Worm (Caenorhabditis elegans) whole organism, L1 larva: ENCODE measurements around the gene mrg-1.

Source experiments
- C34B4.2 ChIP-seq: sonication (generic microtip); optimal IDR thresholded peaks from 2 replicates; lab custom pipeline; 2017; ENCODE audit warnings: mild to moderate bottlenecking, missing genetic modification characterization, missing compliant biosample characterization
- aly-2 ChIP-seq: fragments of 150-350 bp; optimal IDR thresholded peaks from 2 replicates; lab custom pipeline; 2014; ENCODE audit warnings: missing biosample characterization, missing genetic modification characterization
- ama-1 ChIP-seq: fragments of 150-350 bp; optimal IDR thresholded peaks from 2 replicates; lab custom pipeline; 2014
- blmp-1 ChIP-seq: fragments of 150-350 bp; optimal IDR thresholded peaks from 2 replicates; lab custom pipeline; 2014; ENCODE audit warnings: missing biosample characterization, missing genetic modification characterization
- ceh-82 ChIP-seq, 3 experiments: fragments of 150-350 bp in 1 of 3; sonication (generic microtip) in 2 of 3; optimal IDR thresholded peaks; 2 replicates each; lab custom pipeline; 2014 to 2017; ENCODE audit warnings: missing biosample characterization in 3 of 3, missing genetic modification characterization in 3 of 3
- ceh-88 ChIP-seq: fragments of 200-800 bp; sonication (Bioruptor generic); IDR thresholded peaks from 2 replicates; pipeline ENCODE4 v1.3.6; 2022; ENCODE audit warnings: missing genetic modification characterization, missing compliant biosample characterization
- dpl-1 ChIP-seq, 3 experiments: fragments of 150-350 bp in 2 of 3; sonication (generic microtip) in 1 of 3; optimal IDR thresholded peaks; 2 replicates each; lab custom pipeline; 2014 to 2017; ENCODE audit warnings: missing biosample characterization in 3 of 3, missing genetic modification characterization in 3 of 3, missing genetic modification reagents in 3 of 3
- dsc-1 ChIP-seq: sonication (generic microtip); optimal IDR thresholded peaks from 2 replicates; lab custom pipeline; 2016; ENCODE audit warnings: mild to moderate bottlenecking, missing genetic modification characterization, missing compliant biosample characterization
- efl-1 ChIP-seq, 4 experiments: fragments of 150-350 bp; optimal IDR thresholded peaks in 3 of 4; peaks in 1 of 4; 1 replicate in 1 of 4; 2 replicates in 3 of 4; lab custom pipeline; 2014; ENCODE audit warnings: missing biosample characterization in 2 of 4, missing genetic modification characterization in 2 of 4, missing genetic modification reagents in 2 of 4
- egl-13 ChIP-seq: sonication (generic microtip); optimal IDR thresholded peaks from 2 replicates; lab custom pipeline; 2016; ENCODE audit warnings: missing genotype, missing genetic modification reagents, missing genetic modification characterization, missing compliant biosample characterization
- elt-2 ChIP-seq: sonication (generic microtip); optimal IDR thresholded peaks from 2 replicates; lab custom pipeline; 2016; ENCODE audit warnings: missing genetic modification characterization, mild to moderate bottlenecking, inconsistent platforms, missing compliant biosample characterization, missing genetic modification reagents
- elt-3 ChIP-seq, 6 experiments: fragments of 150-350 bp in 1 of 6; sonication (generic microtip); optimal IDR thresholded peaks; 2 replicates each; lab custom pipeline; 2017 to 2018; ENCODE audit warnings: missing biosample characterization in 6 of 6, missing genetic modification characterization in 6 of 6, inconsistent platforms in 1 of 6
- ets-5 ChIP-seq: fragments of 200-800 bp; sonication (Bioruptor generic); IDR thresholded peaks from 2 replicates; pipeline ENCODE4 v1.3.6; 2022; ENCODE audit warnings: missing genetic modification characterization, missing compliant biosample characterization
- fkh-4 ChIP-seq: sonication (generic microtip); optimal IDR thresholded peaks from 2 replicates; lab custom pipeline; 2016; ENCODE audit warnings: missing compliant biosample characterization, missing genetic modification characterization, borderline replicate concordance
- isw-1 ChIP-seq: fragments of 200-800 bp; sonication (Bioruptor generic); IDR thresholded peaks from 2 replicates; pipeline ENCODE4 v1.3.6; 2022; ENCODE audit warnings: missing genetic modification characterization, missing compliant biosample characterization
- lin-15B ChIP-seq: fragments of 150-350 bp; sonication (generic microtip); optimal IDR thresholded peaks from 3 replicates; lab custom pipeline; 2014; ENCODE audit warnings: missing biosample characterization, missing genetic modification characterization
- lin-35 ChIP-seq, 2 experiments: fragments of 150-350 bp; optimal IDR thresholded peaks; 2 replicates each; lab custom pipeline; 2014; ENCODE audit warnings: missing biosample characterization in 2 of 2, missing genetic modification characterization in 2 of 2, missing genetic modification reagents in 2 of 2
- lin-39 ChIP-seq: fragments of 150-350 bp; optimal IDR thresholded peaks from 2 replicates; lab custom pipeline; 2014; ENCODE audit warnings: missing biosample characterization, missing genetic modification reagents, missing genetic modification characterization
- mep-1 ChIP-seq: fragments of 150-350 bp; optimal IDR thresholded peaks from 2 replicates; lab custom pipeline; 2014; ENCODE audit warnings: missing biosample characterization, missing genetic modification characterization
- nhr-11 ChIP-seq: fragments of 150-350 bp; optimal IDR thresholded peaks from 2 replicates; lab custom pipeline; 2014; ENCODE audit warnings: missing biosample characterization, missing genetic modification characterization
- nhr-19 ChIP-seq: fragments of 200-800 bp; sonication (Bioruptor generic); conservative IDR thresholded peaks from 2 replicates; pipeline ENCODE4 v1.3.6; 2022; ENCODE audit warnings: missing genetic modification characterization, missing compliant biosample characterization
- nhr-20 ChIP-seq: sonication (generic microtip); optimal IDR thresholded peaks from 2 replicates; lab custom pipeline; 2016; ENCODE audit warnings: mild to moderate bottlenecking, missing genetic modification characterization, missing compliant biosample characterization
- nhr-84 ChIP-seq: sonication (generic microtip); optimal IDR thresholded peaks from 2 replicates; lab custom pipeline; 2017; ENCODE audit warnings: missing biosample characterization, missing genetic modification characterization
- nhr-85 ChIP-seq: sonication (generic microtip); peaks from one replicate; lab custom pipeline; 2016; ENCODE audit warnings: missing genetic modification characterization, inconsistent platforms, missing compliant biosample characterization
- nhr-90 ChIP-seq: sonication (generic microtip); optimal IDR thresholded peaks from 2 replicates; lab custom pipeline; 2016; ENCODE audit warnings: mild to moderate bottlenecking, missing genetic modification characterization, missing compliant biosample characterization; ENCODE audit not compliant: poor library complexity
- rnt-1 ChIP-seq: sonication (generic microtip); optimal IDR thresholded peaks from 2 replicates; lab custom pipeline; 2016; ENCODE audit warnings: mild to moderate bottlenecking, missing genetic modification characterization, moderate library complexity, missing compliant biosample characterization
- sptf-1 ChIP-seq: fragments of 150-350 bp; optimal IDR thresholded peaks from 2 replicates; lab custom pipeline; 2014; ENCODE audit warnings: missing biosample characterization, missing genetic modification characterization
- tbx-2 ChIP-seq: sonication (generic microtip); optimal IDR thresholded peaks from 2 replicates; lab custom pipeline; 2016; ENCODE audit warnings: missing genetic modification characterization, missing compliant biosample characterization
- tlp-1 ChIP-seq: fragments of 150-350 bp; optimal IDR thresholded peaks from 2 replicates; lab custom pipeline; 2014; ENCODE audit warnings: missing biosample characterization, missing genetic modification characterization
- unc-30 ChIP-seq: sonication (generic microtip); optimal IDR thresholded peaks from 2 replicates; lab custom pipeline; 2017; ENCODE audit warnings: missing biosample characterization, missing genetic modification characterization
- vab-15 ChIP-seq: sonication (generic microtip); optimal IDR thresholded peaks from 2 replicates; lab custom pipeline; 2017; ENCODE audit warnings: missing genotype, mild to moderate bottlenecking, missing genetic modification characterization, missing compliant biosample characterization
- xbp-1 ChIP-seq: sonication (generic microtip); optimal IDR thresholded peaks from 2 replicates; lab custom pipeline; 2016; ENCODE audit warnings: missing genetic modification characterization, missing compliant biosample characterization

The mrg-1 gene

DNA sequence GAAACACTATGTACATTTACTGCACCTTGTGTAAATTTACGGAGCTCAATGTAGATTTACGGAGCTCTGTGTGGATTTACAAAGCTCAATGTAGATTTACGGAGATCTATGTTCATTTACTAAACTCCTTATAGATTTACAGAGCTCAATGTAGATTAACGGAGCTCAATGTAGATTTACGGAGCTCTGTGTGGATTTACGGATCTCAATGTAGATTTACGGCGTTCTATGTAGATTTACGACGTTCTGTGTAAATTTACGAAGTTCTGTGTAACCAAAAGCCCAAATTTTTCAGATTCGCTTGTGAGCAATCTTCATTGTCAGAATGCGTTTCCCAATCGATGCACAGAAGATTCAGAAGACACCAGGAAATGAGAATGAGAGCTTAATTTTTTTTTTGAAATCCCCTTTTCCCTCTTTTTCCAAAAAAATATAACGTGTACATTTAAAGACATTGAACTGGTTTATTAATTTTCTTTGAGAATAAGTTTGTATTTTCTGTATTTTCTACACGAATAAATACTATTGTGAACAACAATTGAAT, 37.6 kb downstream of the mrg-1 start:
- peak; percentile 8 for TF ChIP-seq ama-1
- TF ChIP-seq lin-35 (GFP tag; optimal IDR thresholded peaks at IDR 0.05; lab: Kevin White, UChicago): peak in 1 of 2 experiments; percentile 39
- TF ChIP-seq nhr-20 (tag; lab: Kevin White, UChicago): peak; percentile 9
- TF ChIP-seq blmp-1: no peak
- no peak for TF ChIP-seq nhr-11 (tag; lab: Kevin White, UChicago)
- no peak for TF ChIP-seq efl-1 (optimal IDR thresholded peaks at IDR 0.05; lab: Kevin White, UChicago)
- peak in 1 of 2 experiments; percentile 83 for TF ChIP-seq efl-1 (GFP tag; optimal IDR thresholded peaks at IDR 0.05 in 1 of 2; lab: Kevin White, UChicago)

DNA sequence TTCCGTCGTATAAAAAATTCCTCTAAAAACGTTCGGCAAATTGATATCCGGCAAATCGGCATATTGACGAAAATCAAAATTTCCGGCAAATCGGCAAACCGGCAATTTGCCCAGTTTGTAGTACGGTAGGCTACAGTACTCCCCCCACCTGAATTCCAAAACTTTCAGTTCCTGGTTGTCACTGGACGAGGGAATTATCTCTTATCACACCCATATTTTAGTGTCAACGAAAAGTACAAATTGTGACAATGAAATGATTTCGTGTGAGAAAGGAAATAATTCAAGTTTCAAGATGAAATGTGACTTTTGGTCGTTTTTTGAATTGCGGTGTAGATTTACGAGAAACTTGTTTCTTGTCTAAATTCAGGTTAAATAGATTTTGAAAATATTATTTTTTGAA, 41.4 kb downstream of the mrg-1 start:
- TF ChIP-seq elt-3 (tag; optimal IDR thresholded peaks at IDR 0.05; lab: Kevin White, UChicago) (peak in 1 of 6 experiments; percentile 21), dpl-1 (GFP tag; optimal IDR thresholded peaks at IDR 0.05; lab: Kevin White, UChicago) (no peak), nhr-20 (tag; lab: Kevin White, UChicago) (peak; percentile 8), nhr-19 (GFP tag; lab: Robert Waterston, UW) (0 out of 2 replicates have a peak, but pooled peaks have one; percentile 9), unc-30 (tag; lab: Kevin White, UChicago) (no peak), elt-2 (tag; lab: Kevin White, UChicago) (peak; percentile 37)
- TF ChIP-seq, all 84 proteins: peak for 4

DNA sequence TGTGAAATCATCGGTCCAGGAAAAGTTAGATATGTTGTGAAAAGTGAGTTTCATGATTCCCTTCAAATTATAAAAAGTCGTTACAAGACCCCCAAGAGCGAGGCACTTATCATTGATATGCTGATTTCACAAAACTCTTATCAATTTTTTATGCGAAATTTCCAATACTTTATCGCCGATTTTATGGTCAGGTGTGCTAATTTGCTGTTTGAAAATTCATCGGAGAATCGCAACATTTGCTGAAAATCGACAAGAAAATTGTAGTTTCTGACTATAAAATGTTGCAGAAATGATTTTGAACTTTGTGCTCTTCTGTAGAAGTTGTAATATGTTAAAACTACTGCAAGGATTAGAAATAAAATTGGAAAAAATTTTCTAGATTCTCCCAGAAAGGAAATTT, 42.8 kb downstream of the mrg-1 start:
- TF ChIP-seq elt-2 (tag; lab: Kevin White, UChicago): peak; percentile 43
- TF ChIP-seq xbp-1 (tag; lab: Kevin White, UChicago): no peak
- TF ChIP-seq, all 84 proteins: peak for 1

DNA sequence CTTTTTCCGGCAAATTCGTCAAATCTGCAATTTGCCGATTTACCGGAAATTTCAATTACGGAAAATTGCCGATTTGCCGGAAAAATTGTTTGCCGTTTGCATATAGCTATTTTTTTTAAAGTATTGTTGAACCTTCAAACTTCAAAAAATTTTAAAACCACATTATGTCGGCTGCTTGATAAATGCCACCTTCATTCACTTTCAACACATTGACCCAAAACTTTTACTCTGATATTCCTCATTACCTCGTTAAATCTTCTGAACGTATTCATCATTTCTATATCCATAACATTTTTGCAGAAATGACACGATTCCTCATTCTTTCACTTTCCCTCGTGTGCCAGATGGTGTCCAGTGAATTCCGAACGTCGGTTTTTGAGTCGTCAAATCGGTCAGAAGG, 45.4 kb downstream of the mrg-1 start, which contains the start of gene Y37D8A.3:
TSS of gene Y37D8A.3 (plus strand) at position 301 of the 400 bp plus-strand sequence.
- no peak for TF ChIP-seq tlp-1 (tag; lab: Kevin White, UChicago)
- TF ChIP-seq ets-5 (GFP tag; lab: Robert Waterston, UW): no peak
- TF ChIP-seq ceh-82 (tag; optimal IDR thresholded peaks at IDR 0.05; lab: Kevin White, UChicago): no peak
- TF ChIP-seq vab-15 (tag; lab: Kevin White, UChicago): no peak
- no peak for TF ChIP-seq rnt-1 (tag; lab: Kevin White, UChicago)
- no peak for TF ChIP-seq nhr-85 (tag; lab: Kevin White, UChicago)
- no peak for TF ChIP-seq nhr-90 (tag; lab: Kevin White, UChicago)
- TF ChIP-seq efl-1 (optimal IDR thresholded peaks at IDR 0.05; lab: Kevin White, UChicago): no peak
- no peak for TF ChIP-seq efl-1 (GFP tag; optimal IDR thresholded peaks at IDR 0.05 in 1 of 2; lab: Kevin White, UChicago)
- no peak for TF ChIP-seq aly-2
- TF ChIP-seq tbx-2 (tag; lab: Kevin White, UChicago): no peak
- TF ChIP-seq nhr-84 (tag; lab: Kevin White, UChicago): no peak
- TF ChIP-seq sptf-1 (tag; lab: Kevin White, UChicago): no peak
- no peak for TF ChIP-seq lin-15B (tag; lab: Kevin White, UChicago)
- TF ChIP-seq C34B4.2 (tag; lab: Kevin White, UChicago): no peak
- TF ChIP-seq ceh-88: no peak
- no peak for TF ChIP-seq lin-39 (tag; lab: Kevin White, UChicago)
- TF ChIP-seq mep-1 (tag; lab: Kevin White, UChicago): no peak
- TF ChIP-seq fkh-4: no peak
- no peak for TF ChIP-seq nhr-19 (GFP tag; lab: Robert Waterston, UW)
- TF ChIP-seq isw-1 (GFP tag; lab: Robert Waterston, UW): no peak

DNA sequence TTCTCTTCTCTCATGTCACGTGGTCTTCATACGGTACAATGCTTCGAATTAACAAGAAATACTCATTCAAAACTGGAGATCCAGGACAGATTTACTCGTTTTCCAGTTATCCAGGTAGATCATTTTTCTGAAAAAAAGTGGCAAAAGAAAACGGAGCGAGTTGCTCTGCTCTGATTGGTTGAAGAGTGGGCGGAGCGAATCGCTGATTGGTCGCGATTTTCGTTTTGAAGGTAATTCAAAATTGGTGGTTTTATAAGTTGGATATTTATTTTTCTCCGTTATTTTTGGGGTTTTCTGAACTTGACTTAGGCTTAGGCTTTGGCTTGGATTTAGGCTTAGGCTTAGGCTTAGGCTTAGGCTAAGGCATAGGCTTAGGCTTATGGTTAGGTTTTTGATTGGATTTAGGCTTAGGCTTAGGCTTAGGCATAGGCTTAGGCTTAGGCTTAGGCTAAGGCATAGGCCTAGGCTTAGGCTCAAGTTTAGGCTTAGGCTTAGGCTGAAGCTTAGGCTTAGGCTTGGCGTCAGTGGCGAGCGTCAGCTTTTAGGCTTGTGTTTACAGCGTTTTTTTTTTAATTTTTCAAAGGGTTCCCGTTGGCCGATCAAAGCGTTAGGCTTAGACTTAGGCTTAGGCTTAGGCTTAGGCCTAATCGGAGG, 51.7 kb downstream of the mrg-1 start:
- TF ChIP-seq egl-13 (tag; lab: Kevin White, UChicago) (no peak), lin-39 (tag; lab: Kevin White, UChicago) (no peak), tlp-1 (tag; lab: Kevin White, UChicago) (no peak), dsc-1 (tag; lab: Kevin White, UChicago) (no peak), nhr-84 (tag; lab: Kevin White, UChicago) (no peak), nhr-20 (tag; lab: Kevin White, UChicago) (no peak), efl-1 (optimal IDR thresholded peaks at IDR 0.05; lab: Kevin White, UChicago) (no peak), efl-1 (GFP tag; optimal IDR thresholded peaks at IDR 0.05 in 1 of 2; lab: Kevin White, UChicago) (peak in 1 of 2 experiments; percentile 47), lin-35 (GFP tag; optimal IDR thresholded peaks at IDR 0.05; lab: Kevin White, UChicago) (no peak)
